Worm (Caenorhabditis elegans): ENCODE data around the gene C45B11.9.

Gene C45B11.9

DNA sequence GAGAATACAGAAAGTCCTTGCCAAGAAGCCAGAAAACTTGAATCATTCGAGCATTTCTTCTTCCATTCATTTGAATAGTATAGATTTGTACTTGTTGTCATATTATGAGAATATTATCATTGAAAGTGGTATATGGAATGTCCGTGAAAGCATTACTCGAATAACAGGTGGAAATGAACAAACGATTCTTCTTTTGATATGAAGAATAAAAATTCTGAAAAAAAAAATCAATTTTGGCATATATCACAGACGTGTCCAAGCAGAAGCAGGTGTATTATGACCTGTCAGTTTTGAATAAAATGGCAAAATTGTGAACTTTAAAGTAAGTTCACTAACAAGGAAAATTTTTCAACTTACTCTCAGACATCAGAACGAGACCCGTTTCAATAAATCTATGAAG lies 16.9 kb downstream of the C45B11.9 start, which contains the start of gene srh-75:
Gene srh-75, minus strand, starts transcription at position 101 of the 400 bp plus-strand sequence.
- TF ChIP-seq lin-40 (tag; optimal IDR thresholded peaks at IDR 0.05) (no peak), dpl-1 (GFP tag; optimal IDR thresholded peaks at IDR 0.05) (no peak), hsf-1 (GFP tag; IDR thresholded peaks at IDR 0.05) (no peak), egl-18 (GFP tag; IDR thresholded peaks at IDR 0.05) (no peak), ekl-4 (GFP tag; IDR thresholded peaks at IDR 0.05) (no peak), egl-44 (GFP tag; IDR thresholded peaks at IDR 0.05) (no peak), die-1 (tag; optimal IDR thresholded peaks at IDR 0.05) (no peak), ceh-27 (GFP tag; optimal IDR thresholded peaks at IDR 0.05) (no peak), ztf-28 (GFP tag; IDR thresholded peaks at IDR 0.05) (no peak)

- TF ChIP-seq ama-1 (optimal IDR thresholded peaks at IDR 0.05) (peak; percentile 6), ama-1 (GFP tag; optimal IDR thresholded peaks at IDR 0.05) (no peak), madf-6 (GFP tag; IDR thresholded peaks at IDR 0.05) (no peak)
Measured at ce11 chrV:11059180-11059579, 19.1 kb downstream of the C45B11.9 start, which contains the start of gene T04C12.1. TSS of gene T04C12.1 (minus strand) at chrV:11059269.

DNA sequence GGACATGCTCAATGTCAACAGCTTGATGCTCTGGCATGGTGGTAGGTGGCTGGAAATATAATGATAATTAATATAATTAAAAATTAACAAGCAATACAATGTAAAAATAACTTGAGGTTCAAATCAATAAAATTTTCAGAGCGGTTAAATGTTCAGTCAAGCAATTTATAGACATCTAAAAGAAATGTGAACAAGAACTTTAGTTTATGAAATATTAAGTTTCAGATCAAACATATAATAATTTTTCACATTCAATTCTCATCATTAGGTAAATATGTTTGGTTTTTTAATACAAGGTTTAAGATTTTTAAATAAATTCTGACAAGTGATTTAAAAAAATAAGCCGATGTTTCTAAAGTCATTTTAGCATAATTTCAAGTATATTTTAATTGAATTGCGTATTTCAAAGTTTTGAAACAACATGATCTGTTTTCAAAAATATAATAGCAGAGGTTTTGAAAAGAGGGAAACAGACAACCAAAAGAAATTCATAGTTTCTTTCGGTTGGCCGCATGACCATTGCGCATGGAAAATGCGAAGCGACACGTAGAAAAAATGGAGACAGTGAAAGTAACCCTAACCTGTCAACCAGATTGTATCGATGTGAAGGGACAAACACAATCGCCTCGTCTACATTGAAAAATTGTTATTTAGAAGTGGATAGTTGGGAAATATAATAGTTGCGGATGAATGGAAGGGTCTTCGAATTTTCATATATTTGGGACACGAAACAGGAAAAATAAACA lies 20.3 kb downstream of the C45B11.9 start, which contains the start of gene T04C12.11:
Gene T04C12.11, minus strand, starts transcription at position 51 of the 746 bp plus-strand sequence.
- no peak for TF ChIP-seq ceh-40 (GFP tag; IDR thresholded peaks at IDR 0.05)
- no peak for TF ChIP-seq chd-7 (tag; optimal IDR thresholded peaks at IDR 0.05)
- TF ChIP-seq Y79H2A.3 (GFP tag; conservative IDR thresholded peaks at IDR 0.05), result no peak
- no peak for TF ChIP-seq B0019.2 (GFP tag; conservative IDR thresholded peaks at IDR 0.05)
- no peak for TF ChIP-seq lin-40 (tag; optimal IDR thresholded peaks at IDR 0.05)

- TF ChIP-seq lsl-1 (GFP tag; optimal IDR thresholded peaks at IDR 0.05) (no peak), dpl-1 (GFP tag; optimal IDR thresholded peaks at IDR 0.05) (no peak), nhr-80 (tag; optimal IDR thresholded peaks at IDR 0.05) (no peak), B0336.3 (GFP tag; IDR thresholded peaks at IDR 0.05) (no peak), madf-3 (GFP tag; IDR thresholded peaks at IDR 0.05) (no peak), Y53F4B.3 (GFP tag; IDR thresholded peaks at IDR 0.05) (no peak), mes-4 (tag; optimal IDR thresholded peaks at IDR 0.05) (no peak), gei-17 (GFP tag; optimal IDR thresholded peaks at IDR 0.05) (no peak), lag-1 (GFP tag; IDR thresholded peaks at IDR 0.05) (no peak), cebp-1 (GFP tag; IDR thresholded peaks at IDR 0.05) (no peak), cebp-1 (tag; optimal IDR thresholded peaks at IDR 0.05) (no peak), aptf-2 (GFP tag; conservative IDR thresholded peaks at IDR 0.05) (no peak), ceh-79 (tag; optimal IDR thresholded peaks at IDR 0.05) (no peak)
Measured at ce11 chrV:11061887-11062286, 21.8 kb downstream of the C45B11.9 start.

DNA sequence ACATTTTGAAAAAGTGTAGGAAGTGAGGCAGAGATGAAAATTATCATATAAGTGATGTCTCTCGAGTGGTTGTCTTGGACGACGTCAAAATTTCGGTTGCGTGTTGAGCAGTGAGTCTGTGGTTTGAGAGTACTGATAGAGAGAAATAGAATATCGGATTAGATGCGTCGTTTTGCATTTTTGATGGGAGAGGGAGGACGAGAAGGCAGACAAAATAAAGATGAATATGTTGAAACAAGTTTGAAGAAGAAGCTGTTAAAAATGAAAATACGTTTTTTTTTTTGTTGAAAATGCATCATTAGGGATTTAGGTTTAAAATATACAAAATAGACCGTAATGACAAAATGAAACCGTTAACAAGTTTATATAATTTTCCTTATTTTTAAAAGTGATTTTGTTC lies 23.0 kb downstream of the C45B11.9 start, which contains the start of gene T04C12.9:
Gene T04C12.9, minus strand, starts transcription at position 101 of the 400 bp plus-strand sequence.
- TF ChIP-seq ztf-25 (GFP tag; IDR thresholded peaks at IDR 0.05), result no peak
- no peak for TF ChIP-seq lsl-1 (GFP tag; optimal IDR thresholded peaks at IDR 0.05)
- no peak for TF ChIP-seq ceh-58 (GFP tag; IDR thresholded peaks at IDR 0.05)
- no peak for TF ChIP-seq cebp-1 (GFP tag; IDR thresholded peaks at IDR 0.05)
- no peak for TF ChIP-seq cebp-1 (tag; optimal IDR thresholded peaks at IDR 0.05)
- no peak for TF ChIP-seq madf-6 (GFP tag; IDR thresholded peaks at IDR 0.05)
- TF ChIP-seq nhr-120 (GFP tag; IDR thresholded peaks at IDR 0.05), result no peak
- no peak for TF ChIP-seq B0035.1 (tag; optimal IDR thresholded peaks at IDR 0.05)
- no peak for TF ChIP-seq zfh-2 (GFP tag; conservative IDR thresholded peaks at IDR 0.05)
- TF ChIP-seq T26A5.8 (tag; optimal IDR thresholded peaks at IDR 0.05), result no peak
- no peak for TF ChIP-seq lin-35 (GFP tag; optimal IDR thresholded peaks at IDR 0.05)
- TF ChIP-seq nfya-2 (GFP tag; IDR thresholded peaks at IDR 0.05), result no peak
- TF ChIP-seq ccch-3 (GFP tag; optimal IDR thresholded peaks at IDR 0.05), result no peak
- TF ChIP-seq madf-8 (GFP tag; conservative IDR thresholded peaks at IDR 0.05), result no peak
- no peak for TF ChIP-seq unc-62 (GFP tag; optimal IDR thresholded peaks at IDR 0.05)
- no peak for TF ChIP-seq zim-3 (tag; optimal IDR thresholded peaks at IDR 0.05)
- no peak for TF ChIP-seq snpc-4 (GFP tag; optimal IDR thresholded peaks at IDR 0.05)
- no peak for TF ChIP-seq snpc-4 (tag; optimal IDR thresholded peaks at IDR 0.05)
- TF ChIP-seq atf-7 (tag; optimal IDR thresholded peaks at IDR 0.05), result no peak
- TF ChIP-seq F57C9.4 (tag; optimal IDR thresholded peaks at IDR 0.05), result no peak
